Worm (Caenorhabditis elegans) whole organism, L4 larva: Measurements from ENCODE around the gene W03F8.4.
A peak's percentile ranks its signal among the peaks of the same experiment; 100 is the strongest.

ENCODE experiments used
- F10B5.3 ChIP-seq: sonication (generic microtip); optimal IDR thresholded peaks from 2 replicates; lab custom pipeline; 2016; ENCODE audit warnings: mild to moderate bottlenecking, missing genetic modification characterization, missing compliant biosample characterization
- F37D6.2 ChIP-seq: sonication (generic microtip); optimal IDR thresholded peaks from 2 replicates; lab custom pipeline; 2016; ENCODE audit warnings: mild to moderate bottlenecking, missing genetic modification characterization, missing compliant biosample characterization
- F44E2.7 ChIP-seq: fragments of 200-800 bp; sonication (Bioruptor generic); IDR thresholded peaks from 2 replicates; pipeline ENCODE4 v2.1.2; 2022; ENCODE audit warnings: missing genetic modification characterization, missing compliant biosample characterization
- T20F7.1 ChIP-seq: fragments of 200-800 bp; sonication (Bioruptor generic); optimal IDR thresholded peaks from 2 replicates; lab custom pipeline; 2018; ENCODE audit warnings: mild to moderate bottlenecking, missing genetic modification characterization, missing compliant biosample characterization
- Y5F2A.4 ChIP-seq: fragments of 200-800 bp; sonication (Bioruptor generic); optimal IDR thresholded peaks from 2 replicates; lab custom pipeline; 2018; ENCODE audit warnings: mild to moderate bottlenecking, missing genetic modification characterization, missing compliant biosample characterization
- Y75B8A.6 ChIP-seq: fragments of 200-800 bp; sonication (Bioruptor generic); IDR thresholded peaks from 2 replicates; pipeline ENCODE4 v1.3.6; 2022; ENCODE audit warnings: missing genetic modification reagents, missing genetic modification characterization, missing compliant biosample characterization
- ZK337.2 ChIP-seq: fragments of 200-800 bp; sonication (Bioruptor generic); IDR thresholded peaks from 2 replicates; pipeline ENCODE4 v1.3.6; 2022; ENCODE audit warnings: missing genetic modification reagents, missing genetic modification characterization, missing compliant biosample characterization
- aha-1 ChIP-seq: fragments of 150-350 bp; peaks from one replicate; lab custom pipeline; 2014; ENCODE audit warnings: missing biosample characterization, missing genetic modification characterization
- aly-2 ChIP-seq: sonication (generic microtip); optimal IDR thresholded peaks from 2 replicates; lab custom pipeline; 2018; ENCODE audit warnings: missing biosample characterization, missing genetic modification characterization
- ama-1 ChIP-seq: fragments of 150-350 bp; optimal IDR thresholded peaks from 2 replicates; lab custom pipeline; 2014; ENCODE audit warnings: inconsistent platforms, mixed read lengths
- attf-4 ChIP-seq: sonication (generic microtip); optimal IDR thresholded peaks from 3 replicates; lab custom pipeline; 2017; ENCODE audit warnings: missing biosample characterization, missing genetic modification characterization
- ceh-20 ChIP-seq: fragments of 200-800 bp; sonication (Bioruptor generic); IDR thresholded peaks from 2 replicates; pipeline ENCODE4 v1.3.6; 2022; ENCODE audit warnings: missing genetic modification reagents, missing genetic modification characterization, missing compliant biosample characterization
- ceh-44 ChIP-seq: fragments of 200-800 bp; sonication (Bioruptor generic); IDR thresholded peaks from 2 replicates; pipeline ENCODE4 v1.3.6; 2022; ENCODE audit warnings: missing genetic modification reagents, missing genetic modification characterization, missing compliant biosample characterization
- ceh-62 ChIP-seq: sonication (generic microtip); optimal IDR thresholded peaks from 2 replicates; lab custom pipeline; 2017; ENCODE audit warnings: missing biosample characterization, missing genetic modification characterization
- ces-1 ChIP-seq: fragments of 150-350 bp; sonication (generic microtip); optimal IDR thresholded peaks from 4 replicates; lab custom pipeline; 2014; ENCODE audit warnings: missing biosample characterization, missing genetic modification reagents, missing genetic modification characterization
- cey-2 ChIP-seq: sonication (generic microtip); optimal IDR thresholded peaks from 3 replicates; lab custom pipeline; 2017; ENCODE audit warnings: missing genetic modification characterization, mild to moderate bottlenecking, missing compliant biosample characterization, antibody characterized with exemption, borderline replicate concordance; ENCODE audit not compliant: insufficient read depth
- ctbp-1 ChIP-seq: fragments of 200-800 bp; sonication (Bioruptor generic); IDR thresholded peaks from 2 replicates; pipeline ENCODE4 v1.3.6; 2022; ENCODE audit warnings: missing genetic modification reagents, missing genetic modification characterization, missing compliant biosample characterization
- daf-12 ChIP-seq: fragments of 150-350 bp; optimal IDR thresholded peaks from 2 replicates; lab custom pipeline; 2014; ENCODE audit warnings: missing biosample characterization, missing genetic modification reagents, missing genetic modification characterization
- daf-16 ChIP-seq, 3 experiments: sonication (generic microtip); optimal IDR thresholded peaks; 2 replicates each; lab custom pipeline; 2016 to 2017; ENCODE audit warnings: missing genetic modification characterization in 3 of 3, missing genetic modification reagents in 3 of 3, mild to moderate bottlenecking in 2 of 3, missing compliant biosample characterization in 2 of 3, missing biosample characterization in 1 of 3, moderate library complexity in 1 of 3
- dmd-6 ChIP-seq: fragments of 200-800 bp; sonication (Bioruptor generic); IDR thresholded peaks from 2 replicates; pipeline ENCODE4 v1.3.6; 2022; ENCODE audit warnings: missing genetic modification reagents, missing genetic modification characterization, missing compliant biosample characterization
- dmd-9 ChIP-seq: fragments of 200-800 bp; sonication (Bioruptor generic); IDR thresholded peaks from 2 replicates; pipeline ENCODE4 v1.3.6; 2022; ENCODE audit warnings: missing genetic modification reagents, missing genetic modification characterization, missing compliant biosample characterization
- egl-43 ChIP-seq: fragments of 200-800 bp; sonication (Bioruptor generic); IDR thresholded peaks from 2 replicates; pipeline ENCODE4 v1.3.6; 2022; ENCODE audit warnings: missing genetic modification reagents, missing genetic modification characterization, missing compliant biosample characterization
- hif-1 ChIP-seq, 2 experiments: sonication (generic microtip); optimal IDR thresholded peaks; 2 replicates each; lab custom pipeline; 2016 to 2017; ENCODE audit warnings: missing compliant biosample characterization in 2 of 2, missing genetic modification characterization in 2 of 2, missing genetic modification reagents in 2 of 2, missing genotype in 2 of 2, mild to moderate bottlenecking in 1 of 2
- hlh-11 ChIP-seq: fragments of 200-800 bp; sonication (Bioruptor generic); optimal IDR thresholded peaks from 2 replicates; lab custom pipeline; 2018; ENCODE audit warnings: mild to moderate bottlenecking, missing genetic modification characterization, missing compliant biosample characterization
- hmg-1.1 ChIP-seq: fragments of 200-800 bp; sonication (Bioruptor generic); IDR thresholded peaks from 2 replicates; pipeline ENCODE4 v1.3.6; 2022; ENCODE audit warnings: missing genetic modification reagents, missing genetic modification characterization, missing compliant biosample characterization
- lin-1 ChIP-seq: fragments of 200-800 bp; sonication (Bioruptor generic); IDR thresholded peaks from 2 replicates; pipeline ENCODE4 v1.3.6; 2022; ENCODE audit warnings: missing genetic modification reagents, missing genetic modification characterization, missing compliant biosample characterization
- lin-13 ChIP-seq: fragments of 150-350 bp; optimal IDR thresholded peaks from 2 replicates; lab custom pipeline; 2014; ENCODE audit warnings: missing biosample characterization, missing genetic modification reagents, missing genetic modification characterization
- lin-29 ChIP-seq: fragments of 200-800 bp; sonication (Bioruptor generic); IDR thresholded peaks from 2 replicates; pipeline ENCODE4 v1.3.6; 2022; ENCODE audit warnings: missing genetic modification reagents, missing genetic modification characterization, missing compliant biosample characterization
- lin-39 ChIP-seq: fragments of 150-350 bp; optimal IDR thresholded peaks from 2 replicates; lab custom pipeline; 2014; ENCODE audit warnings: missing biosample characterization, missing genetic modification reagents, missing genetic modification characterization
- madf-5 ChIP-seq, 2 experiments: fragments of 200-800 bp; sonication (Bioruptor generic); IDR thresholded peaks; 2 replicates each; pipeline ENCODE4 v1.3.6; 2022; ENCODE audit warnings: missing compliant biosample characterization in 2 of 2, missing genetic modification characterization in 2 of 2
- mdl-1 ChIP-seq, 2 experiments: fragments of 150-350 bp in 1 of 2; sonication (generic microtip) in 1 of 2; optimal IDR thresholded peaks; 2 replicates each; lab custom pipeline; 2014 to 2017; ENCODE audit warnings: missing biosample characterization in 2 of 2, missing genetic modification characterization in 2 of 2
- mdt-29 ChIP-seq: fragments of 200-800 bp; sonication (Bioruptor generic); IDR thresholded peaks from 2 replicates; pipeline ENCODE4 v1.3.6; 2022; ENCODE audit warnings: missing genetic modification reagents, missing genetic modification characterization, missing compliant biosample characterization
- mep-1 ChIP-seq: fragments of 150-350 bp; sonication (generic microtip); optimal IDR thresholded peaks from 3 replicates; lab custom pipeline; 2014; ENCODE audit warnings: missing biosample characterization, missing genetic modification characterization
- mes-2 ChIP-seq: sonication (generic microtip); optimal IDR thresholded peaks from 2 replicates; lab custom pipeline; 2016; ENCODE audit warnings: missing genotype, mild to moderate bottlenecking, missing genetic modification characterization, missing compliant biosample characterization; ENCODE audit not compliant: poor library complexity, severe bottlenecking
- nhr-10 ChIP-seq: fragments of 150-350 bp; optimal IDR thresholded peaks from 2 replicates; lab custom pipeline; 2014; ENCODE audit warnings: missing biosample characterization, missing genetic modification characterization
- nhr-237 ChIP-seq: sonication (generic microtip); optimal IDR thresholded peaks from 2 replicates; lab custom pipeline; 2017; ENCODE audit warnings: missing biosample characterization, missing genetic modification characterization
- nhr-25 ChIP-seq: sonication (generic microtip); optimal IDR thresholded peaks from 2 replicates; lab custom pipeline; 2017; ENCODE audit warnings: missing genetic modification characterization, mild to moderate bottlenecking, missing compliant biosample characterization, antibody characterized with exemption, moderate library complexity, borderline replicate concordance; ENCODE audit not compliant: insufficient read depth
- nhr-28 ChIP-seq: fragments of 150-350 bp; optimal IDR thresholded peaks from 2 replicates; lab custom pipeline; 2014; ENCODE audit warnings: missing biosample characterization, missing genetic modification characterization
- nhr-48 ChIP-seq: sonication (generic microtip); optimal IDR thresholded peaks from 2 replicates; lab custom pipeline; 2016; ENCODE audit warnings: mild to moderate bottlenecking, missing genetic modification characterization, missing compliant biosample characterization
- nhr-6 ChIP-seq: fragments of 150-350 bp; optimal IDR thresholded peaks from 2 replicates; lab custom pipeline; 2014; ENCODE audit warnings: missing biosample characterization, missing genetic modification characterization
- rbr-2 ChIP-seq: sonication (generic microtip); optimal IDR thresholded peaks from 2 replicates; lab custom pipeline; 2016; ENCODE audit warnings: missing genotype, missing genetic modification characterization, missing compliant biosample characterization
- saeg-2 ChIP-seq: fragments of 200-800 bp; sonication (Bioruptor generic); IDR thresholded peaks from 2 replicates; pipeline ENCODE4 v1.3.6; 2022; ENCODE audit warnings: missing genetic modification reagents, missing genetic modification characterization, missing compliant biosample characterization
- sdz-12 ChIP-seq: fragments of 200-800 bp; sonication (Bioruptor generic); optimal IDR thresholded peaks from 2 replicates; lab custom pipeline; 2018; ENCODE audit warnings: mild to moderate bottlenecking, missing genetic modification characterization, missing compliant biosample characterization
- skn-1 ChIP-seq: fragments of 150-350 bp; optimal IDR thresholded peaks from 2 replicates; lab custom pipeline; 2014; ENCODE audit warnings: missing biosample characterization, missing genetic modification characterization
- unc-39 ChIP-seq: sonication (generic microtip); optimal IDR thresholded peaks from 2 replicates; lab custom pipeline; 2017; ENCODE audit warnings: missing biosample characterization, missing genetic modification characterization
- unc-62 ChIP-seq, 3 experiments: fragments of 150-350 bp in 1 of 3; sonication (generic microtip); optimal IDR thresholded peaks in 2 of 3; peaks in 1 of 3; 1 replicate in 1 of 3; 2 replicates in 2 of 3; lab custom pipeline; 2014 to 2017; ENCODE audit warnings: missing biosample characterization in 3 of 3, missing genetic modification characterization in 3 of 3, missing genetic modification reagents in 3 of 3, missing genotype in 1 of 3
- zag-1 ChIP-seq: fragments of 150-350 bp; optimal IDR thresholded peaks from 2 replicates; lab custom pipeline; 2014; ENCODE audit warnings: missing biosample characterization, missing genetic modification characterization
- zip-11 ChIP-seq: fragments of 200-800 bp; sonication (Bioruptor generic); IDR thresholded peaks from 2 replicates; pipeline ENCODE4 v1.3.6; 2022; ENCODE audit warnings: missing genetic modification characterization, missing compliant biosample characterization
- zip-2 ChIP-seq: fragments of 150-350 bp; optimal IDR thresholded peaks from 2 replicates; lab custom pipeline; 2014; ENCODE audit warnings: missing biosample characterization, missing genetic modification characterization
- ztf-11 ChIP-seq: fragments of 150-350 bp; optimal IDR thresholded peaks from 2 replicates; lab custom pipeline; 2014; ENCODE audit warnings: missing biosample characterization, missing genetic modification characterization
- ztf-7 ChIP-seq: fragments of 150-350 bp; optimal IDR thresholded peaks from 2 replicates; lab custom pipeline; 2014; ENCODE audit warnings: missing biosample characterization, missing genetic modification characterization

The W03F8.4 gene

DNA sequence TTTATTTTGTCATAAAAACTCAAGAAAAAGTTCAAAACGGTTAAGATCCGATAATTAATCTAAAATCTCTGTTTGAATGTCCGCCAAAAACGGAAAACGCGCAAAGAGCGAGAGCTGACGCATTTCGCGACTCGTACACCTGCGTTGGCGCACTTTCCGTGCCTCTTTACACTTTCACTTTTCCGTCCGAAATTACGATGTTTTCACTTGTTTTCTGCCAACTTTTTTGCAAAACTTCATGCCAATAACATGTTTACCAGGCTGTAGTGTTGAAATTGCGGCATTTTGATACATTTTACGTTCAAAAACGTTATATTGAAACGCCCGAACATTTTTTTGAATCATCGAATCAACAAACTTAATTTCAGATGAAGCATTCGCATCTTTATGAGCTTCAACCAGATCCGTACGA, at the start of gene W03F8.4:
W03F8.4 (plus strand) TSS at position 369 of the 412 bp plus-strand sequence.
- TF ChIP-seq F37D6.2 (tag; lab: Kevin White, UChicago) (peak; percentile 83), ceh-20 (peak; percentile 90), sdz-12 (no peak), T20F7.1 (GFP tag; lab: Kevin White, UChicago) (peak; percentile 81), nhr-6 (tag; lab: Kevin White, UChicago) (peak; percentile 81), F10B5.3 (peak; percentile 82), F44E2.7 (no peak), aha-1 (tag; lab: Kevin White, UChicago) (peak; percentile 97), nhr-10 (tag; lab: Kevin White, UChicago) (no peak), mdt-29 (GFP tag; lab: Robert Waterston, UW) (peak; percentile 56; the same call in 1 of the 2 replicates), nhr-237 (tag; lab: Kevin White, UChicago) (no peak), ama-1 (lab: Kevin White, UChicago) (peak; percentile 65), zag-1 (tag; lab: Kevin White, UChicago) (no peak), zip-11 (no peak), rbr-2 (tag; lab: Kevin White, UChicago) (peak; percentile 92), Y5F2A.4 (no peak), mes-2 (tag; lab: Kevin White, UChicago) (peak; percentile 95), cey-2 (tag; lab: Kevin White, UChicago) (no peak), ZK337.2 (GFP tag; lab: Robert Waterston, UW) (peak; percentile 71; the same call in 1 of the 2 replicates), ztf-7 (tag; lab: Kevin White, UChicago) (no peak), lin-1 (GFP tag; lab: Robert Waterston, UW) (peak; percentile 91), ztf-11 (tag; lab: Kevin White, UChicago) (no peak), dmd-6 (GFP tag; lab: Robert Waterston, UW) (peak; percentile 87), skn-1 (no peak), lin-39 (tag; lab: Kevin White, UChicago) (no peak), ceh-62 (no peak), lin-13 (GFP tag; lab: Kevin White, UChicago) (peak; percentile 85), nhr-28 (tag; lab: Kevin White, UChicago) (peak; percentile 80), dmd-9 (GFP tag; lab: Robert Waterston, UW) (no peak), daf-16 (GFP tag; optimal IDR thresholded peaks at IDR 0.05; lab: Kevin White, UChicago) (peak; percentile 43 to 98), daf-16 (tag; optimal IDR thresholded peaks at IDR 0.05; lab: Kevin White, UChicago) (peak; percentile 93), ces-1 (GFP tag; lab: Kevin White, UChicago) (no peak), Y75B8A.6 (GFP tag; lab: Robert Waterston, UW) (no peak), hif-1 (tag; optimal IDR thresholded peaks at IDR 0.05; lab: Kevin White, UChicago) (peak; percentile 29 to 72), aly-2 (no peak), mep-1 (tag; lab: Kevin White, UChicago) (peak; percentile 95), ctbp-1 (GFP tag; lab: Robert Waterston, UW) (peak; percentile 83), nhr-48 (tag; lab: Kevin White, UChicago) (peak; percentile 82), nhr-25 (tag; lab: Kevin White, UChicago) (peak; percentile 93), attf-4 (no peak), daf-12 (tag; lab: Kevin White, UChicago) (no peak), mdl-1 (tag; optimal IDR thresholded peaks at IDR 0.05; lab: Kevin White, UChicago) (peak in 1 of 2 experiments; percentile 28), unc-39 (tag; lab: Kevin White, UChicago) (no peak), madf-5 (GFP tag; IDR thresholded peaks at IDR 0.05; lab: Robert Waterston, UW) (no peak), zip-2 (tag; lab: Kevin White, UChicago) (peak; percentile 49), saeg-2 (GFP tag; lab: Robert Waterston, UW) (peak; percentile 73; the same call in 1 of the 2 replicates), unc-62 (GFP tag; optimal IDR thresholded peaks at IDR 0.05 in 1 of 2; lab: Kevin White, UChicago) (peak in 1 of 2 experiments; percentile 86), unc-62 (tag; optimal IDR thresholded peaks at IDR 0.05; lab: Kevin White, UChicago) (no peak), hmg-1.1 (GFP tag; lab: Robert Waterston, UW) (peak; percentile 89), ceh-44 (no peak), egl-43 (peak; percentile 71), hlh-11 (tag; lab: Kevin White, UChicago) (peak; percentile 92), lin-29 (peak; percentile 88)
